Worm (Caenorhabditis elegans) whole organism, young adult: ENCODE results near the gene Y6E2A.5.
A peak's percentile ranks its signal among the peaks of the same experiment; 100 is the strongest.
"Not testable (repeated sequence)": the region's sequence is repeated elsewhere in the genome, so short reads cannot be mapped to it uniquely, and the experiment has no call there.

Experiments
- B0336.3 ChIP-seq: fragments of 200-800 bp; sonication (Bioruptor generic); IDR thresholded peaks from 2 replicates; pipeline ENCODE4 v1.3.6; 2022; ENCODE audit warnings: missing genetic modification characterization, missing compliant biosample characterization
- F39B2.1 ChIP-seq: fragments of 200-800 bp; sonication (Bioruptor generic); IDR thresholded peaks from 2 replicates; pipeline ENCODE4 v1.3.6; 2022; ENCODE audit warnings: missing genetic modification reagents, missing genetic modification characterization, missing compliant biosample characterization
- F52B5.7 ChIP-seq: sonication (generic microtip); optimal IDR thresholded peaks from 2 replicates; lab custom pipeline; 2016; ENCODE audit warnings: mild to moderate bottlenecking, missing genetic modification characterization, missing compliant biosample characterization
- F57A8.1 ChIP-seq: fragments of 200-800 bp; sonication (Bioruptor generic); optimal IDR thresholded peaks from 2 replicates; lab custom pipeline; 2018; ENCODE audit warnings: mild to moderate bottlenecking, missing genetic modification characterization, moderate library complexity, missing compliant biosample characterization
- Y53F4B.3 ChIP-seq: fragments of 200-800 bp; sonication (Bioruptor generic); IDR thresholded peaks from 2 replicates; pipeline ENCODE4 v1.3.6; 2022; ENCODE audit warnings: missing genetic modification reagents, missing genetic modification characterization, missing compliant biosample characterization
- Y56A3A.18 ChIP-seq: fragments of 200-800 bp; sonication (Bioruptor generic); IDR thresholded peaks from 2 replicates; pipeline ENCODE4 v1.3.6; 2022; ENCODE audit warnings: missing genetic modification reagents, missing genetic modification characterization, missing compliant biosample characterization
- Y67H2A.10 ChIP-seq: fragments of 200-800 bp; sonication (Bioruptor generic); conservative IDR thresholded peaks from 2 replicates; pipeline ENCODE4 v1.3.6; 2022; ENCODE audit warnings: missing genetic modification reagents, missing genetic modification characterization, missing compliant biosample characterization
- Y95B8A.8 ChIP-seq: fragments of 200-800 bp; sonication (Bioruptor generic); IDR thresholded peaks from 2 replicates; pipeline ENCODE4 v1.3.6; 2022; ENCODE audit warnings: missing genetic modification reagents, missing genetic modification characterization, missing compliant biosample characterization
- akir-1 ChIP-seq: fragments of 200-800 bp; sonication (Bioruptor generic); optimal IDR thresholded peaks from 2 replicates; lab custom pipeline; 2018; ENCODE audit warnings: mild to moderate bottlenecking, missing genetic modification characterization, moderate library complexity, missing compliant biosample characterization
- attf-5 ChIP-seq: fragments of 200-800 bp; sonication (Bioruptor generic); optimal IDR thresholded peaks from 2 replicates; lab custom pipeline; 2018; ENCODE audit warnings: mild to moderate bottlenecking, missing genetic modification characterization, missing compliant biosample characterization
- attf-6 ChIP-seq: fragments of 200-800 bp; sonication (Bioruptor generic); IDR thresholded peaks from 2 replicates; pipeline ENCODE4 v1.3.6; 2022; ENCODE audit warnings: missing genetic modification reagents, missing genetic modification characterization, missing compliant biosample characterization
- bed-2 ChIP-seq: fragments of 200-800 bp; sonication (Bioruptor generic); IDR thresholded peaks from 2 replicates; pipeline ENCODE4 v1.3.6; 2022; ENCODE audit warnings: missing genetic modification reagents, missing genetic modification characterization, missing compliant biosample characterization
- ceh-58 ChIP-seq: fragments of 200-800 bp; sonication (Bioruptor generic); IDR thresholded peaks from 2 replicates; pipeline ENCODE4 v1.3.6; 2022; ENCODE audit warnings: missing genetic modification characterization, missing compliant biosample characterization
- ceh-79 ChIP-seq: sonication (generic microtip); optimal IDR thresholded peaks from 2 replicates; lab custom pipeline; 2017; ENCODE audit warnings: mild to moderate bottlenecking, missing genetic modification characterization, missing compliant biosample characterization
- dox-1 ChIP-seq: fragments of 200-800 bp; sonication (Bioruptor generic); IDR thresholded peaks from 2 replicates; pipeline ENCODE4 v1.3.6; 2022; ENCODE audit warnings: missing genetic modification reagents, missing genetic modification characterization, missing compliant biosample characterization
- egl-18 ChIP-seq: fragments of 200-800 bp; sonication (Bioruptor generic); IDR thresholded peaks from 2 replicates; pipeline ENCODE4 v1.3.6; 2022; ENCODE audit warnings: missing genetic modification reagents, missing genetic modification characterization, missing compliant biosample characterization
- ekl-4 ChIP-seq: fragments of 200-800 bp; sonication (Bioruptor generic); IDR thresholded peaks from 2 replicates; pipeline ENCODE4 v1.3.6; 2022; ENCODE audit warnings: missing genetic modification reagents, missing genetic modification characterization, missing compliant biosample characterization
- fkh-3 ChIP-seq: sonication (generic microtip); optimal IDR thresholded peaks from 2 replicates; lab custom pipeline; 2016; ENCODE audit warnings: mild to moderate bottlenecking, missing genetic modification characterization, missing compliant biosample characterization
- gei-17 ChIP-seq: fragments of 200-800 bp; sonication (Bioruptor generic); optimal IDR thresholded peaks from 2 replicates; lab custom pipeline; 2018; ENCODE audit warnings: mild to moderate bottlenecking, missing genetic modification characterization, missing compliant biosample characterization
- hlh-26 ChIP-seq: fragments of 200-800 bp; sonication (Bioruptor generic); conservative IDR thresholded peaks from 2 replicates; pipeline ENCODE4 v1.3.6; 2022; ENCODE audit warnings: missing genetic modification reagents, missing genetic modification characterization, missing compliant biosample characterization
- hmg-1.2 ChIP-seq: fragments of 200-800 bp; sonication (Bioruptor generic); IDR thresholded peaks from 2 replicates; pipeline ENCODE4 v1.3.6; 2022; ENCODE audit warnings: missing genetic modification reagents, missing genetic modification characterization, missing compliant biosample characterization
- hmg-20 ChIP-seq: fragments of 200-800 bp; sonication (Bioruptor generic); IDR thresholded peaks from 2 replicates; pipeline ENCODE4 v1.3.6; 2022; ENCODE audit warnings: missing genetic modification reagents, missing genetic modification characterization, missing compliant biosample characterization
- lin-35 ChIP-seq, 3 experiments: fragments of 150-350 bp in 2 of 3; sonication (generic microtip) in 1 of 3; optimal IDR thresholded peaks; 2 replicates each; lab custom pipeline; 2014 to 2018; ENCODE audit warnings: missing biosample characterization in 3 of 3, missing genetic modification characterization in 3 of 3, missing genetic modification reagents in 3 of 3
- lir-1 ChIP-seq: fragments of 200-800 bp; sonication (Bioruptor generic); conservative IDR thresholded peaks from 2 replicates; pipeline ENCODE4 v1.3.6; 2022; ENCODE audit warnings: missing genetic modification reagents, missing genetic modification characterization, missing compliant biosample characterization
- lsy-27 ChIP-seq: sonication (generic microtip); optimal IDR thresholded peaks from 2 replicates; lab custom pipeline; 2017; ENCODE audit warnings: missing genetic modification characterization, mild to moderate bottlenecking, missing compliant biosample characterization, antibody characterized with exemption, missing genotype, borderline replicate concordance; ENCODE audit not compliant: insufficient read depth
- madf-3 ChIP-seq: fragments of 200-800 bp; sonication (Bioruptor generic); IDR thresholded peaks from 2 replicates; pipeline ENCODE4 v1.3.6; 2022; ENCODE audit warnings: missing genetic modification reagents, missing genetic modification characterization, missing compliant biosample characterization
- madf-6 ChIP-seq: fragments of 200-800 bp; sonication (Bioruptor generic); IDR thresholded peaks from 2 replicates; pipeline ENCODE4 v1.3.6; 2022; ENCODE audit warnings: missing genetic modification reagents, missing genetic modification characterization, missing compliant biosample characterization
- madf-8 ChIP-seq: fragments of 200-800 bp; sonication (Bioruptor generic); conservative IDR thresholded peaks from 2 replicates; pipeline ENCODE4 v1.3.6; 2022; ENCODE audit warnings: missing genetic modification reagents, missing genetic modification characterization, missing compliant biosample characterization
- mes-4 ChIP-seq: sonication (generic microtip); optimal IDR thresholded peaks from 2 replicates; lab custom pipeline; 2016; ENCODE audit warnings: missing genotype, missing genetic modification characterization, missing compliant biosample characterization
- nfyb-1 ChIP-seq: fragments of 200-800 bp; sonication (Bioruptor generic); IDR thresholded peaks from 2 replicates; pipeline ENCODE4 v1.3.6; 2022; ENCODE audit warnings: missing genetic modification reagents, missing genetic modification characterization, missing compliant biosample characterization
- nhr-120 ChIP-seq: fragments of 200-800 bp; sonication (Bioruptor generic); IDR thresholded peaks from 2 replicates; pipeline ENCODE4 v1.3.6; 2022; ENCODE audit warnings: missing genetic modification characterization, missing compliant biosample characterization
- nhr-90 ChIP-seq: sonication (generic microtip); optimal IDR thresholded peaks from 2 replicates; lab custom pipeline; 2016; ENCODE audit warnings: missing genotype, mild to moderate bottlenecking, missing genetic modification characterization, missing compliant biosample characterization
- repo-1 ChIP-seq: sonication (generic microtip); optimal IDR thresholded peaks from 2 replicates; lab custom pipeline; 2017; ENCODE audit warnings: mild to moderate bottlenecking, missing genetic modification characterization, missing compliant biosample characterization
- rpc-1 ChIP-seq, 2 experiments: fragments of 150-350 bp in 1 of 2; sonication (generic microtip) in 1 of 2; optimal IDR thresholded peaks; 2 replicates each; lab custom pipeline; 2014 to 2018; ENCODE audit warnings: missing biosample characterization in 1 of 2, missing genetic modification characterization in 1 of 2, missing genetic modification reagents in 1 of 2, missing genotype in 1 of 2
- sea-2 ChIP-seq: fragments of 200-800 bp; sonication (Bioruptor generic); IDR thresholded peaks from 2 replicates; pipeline ENCODE4 v1.3.6; 2022; ENCODE audit warnings: missing genetic modification characterization, missing compliant biosample characterization
- snpc-3.4 ChIP-seq: sonication (generic microtip); optimal IDR thresholded peaks from 2 replicates; lab custom pipeline; 2017; ENCODE audit warnings: missing genetic modification characterization, mild to moderate bottlenecking, missing compliant biosample characterization, antibody characterized with exemption, moderate library complexity, missing genotype, missing genetic modification reagents
- snpc-4 ChIP-seq, 5 experiments: fragments of 150-350 bp in 1 of 5; sonication (generic microtip) in 4 of 5; optimal IDR thresholded peaks; 2 replicates each; lab custom pipeline; 2014 to 2018; ENCODE audit warnings: missing genetic modification characterization in 5 of 5, missing biosample characterization in 3 of 5, antibody characterized with exemption in 2 of 5, mild to moderate bottlenecking in 2 of 5, missing compliant biosample characterization in 2 of 5, missing genotype in 2 of 5, moderate library complexity in 2 of 5, missing genetic modification reagents in 1 of 5
- tbp1 ChIP-seq: fragments of 200-800 bp; sonication (Bioruptor generic); optimal IDR thresholded peaks from 2 replicates; lab custom pipeline; 2018; ENCODE audit warnings: mild to moderate bottlenecking, missing genetic modification characterization, missing compliant biosample characterization
- tlf-1 ChIP-seq: fragments of 200-800 bp; sonication (Bioruptor generic); optimal IDR thresholded peaks from 2 replicates; lab custom pipeline; 2018; ENCODE audit warnings: mild to moderate bottlenecking, missing genetic modification characterization, missing compliant biosample characterization
- xnd-1 ChIP-seq: sonication (generic microtip); optimal IDR thresholded peaks from 2 replicates; lab custom pipeline; 2016; ENCODE audit warnings: missing genotype, missing genetic modification reagents, missing genetic modification characterization, missing compliant biosample characterization
- zfh-2 ChIP-seq: fragments of 200-800 bp; sonication (Bioruptor generic); conservative IDR thresholded peaks from 2 replicates; pipeline ENCODE4 v1.3.6; 2022; ENCODE audit warnings: missing genetic modification reagents, missing genetic modification characterization, missing compliant biosample characterization
- ztf-18 ChIP-seq: sonication (generic microtip); optimal IDR thresholded peaks from 2 replicates; lab custom pipeline; 2016; ENCODE audit warnings: missing genotype, mild to moderate bottlenecking, missing genetic modification characterization, missing compliant biosample characterization
- ztf-22 ChIP-seq: fragments of 200-800 bp; sonication (Bioruptor generic); optimal IDR thresholded peaks from 2 replicates; lab custom pipeline; 2018; ENCODE audit warnings: mild to moderate bottlenecking, missing genetic modification characterization, moderate library complexity, missing compliant biosample characterization
- ztf-3 ChIP-seq: fragments of 200-800 bp; sonication (Bioruptor generic); optimal IDR thresholded peaks from 2 replicates; lab custom pipeline; 2018; ENCODE audit warnings: mild to moderate bottlenecking, missing genetic modification characterization, missing compliant biosample characterization
- ztf-6 ChIP-seq: fragments of 200-800 bp; sonication (Bioruptor generic); IDR thresholded peaks from 2 replicates; pipeline ENCODE4 v1.3.6; 2022; ENCODE audit warnings: missing genetic modification reagents, missing genetic modification characterization, missing compliant biosample characterization

Y6E2A.5 gene

DNA sequence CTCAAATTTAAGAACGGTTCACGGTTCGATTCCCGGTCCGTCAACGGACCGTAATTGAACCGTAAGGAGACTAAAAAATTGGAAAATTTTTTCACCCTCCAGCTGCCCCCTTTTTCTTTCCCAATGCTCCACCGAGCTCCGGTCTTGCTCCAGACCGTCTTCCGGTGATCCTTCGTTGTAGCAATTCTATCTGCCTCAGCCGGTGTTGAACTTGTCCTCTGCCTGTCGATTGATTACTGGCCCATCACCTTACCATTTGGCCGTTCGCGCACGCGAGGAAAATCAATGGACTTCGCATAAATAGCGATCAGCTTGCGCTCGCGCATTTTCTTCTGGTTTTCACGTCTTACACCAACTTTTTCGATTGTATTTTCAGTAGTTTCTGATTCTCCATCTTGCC is 48.9 kb upstream of the Y6E2A.5 start (continued):
- TF ChIP-seq madf-6 (GFP tag; lab: Robert Waterston, UW) (peak; percentile 79), egl-18 (GFP tag; lab: Robert Waterston, UW) (0 out of 2 replicates have a peak, but pooled peaks have one; percentile 29), madf-8 (GFP tag; lab: Robert Waterston, UW) (peak; percentile 39), mes-4 (tag; lab: Kevin White, UChicago) (peak; percentile 22), ekl-4 (peak; percentile 85), rpc-1 (tag; optimal IDR thresholded peaks at IDR 0.05; lab: Kevin White, UChicago) (peak; percentile 61), sea-2 (0 out of 2 replicates have a peak, but pooled peaks have one; percentile 60), ceh-58 (GFP tag; lab: Robert Waterston, UW) (peak; percentile 91), Y53F4B.3 (peak; percentile 76), attf-6 (GFP tag; lab: Robert Waterston, UW) (peak; percentile 89), madf-3 (peak; percentile 81), Y95B8A.8 (GFP tag; lab: Robert Waterston, UW) (peak; percentile 69; the same call in 1 of the 2 replicates), dox-1 (GFP tag; lab: Robert Waterston, UW) (peak; percentile 83), lir-1 (GFP tag; lab: Robert Waterston, UW) (0 out of 2 replicates have a peak, but pooled peaks have one; percentile 37), bed-2 (GFP tag; lab: Robert Waterston, UW) (peak; percentile 85), hmg-20 (GFP tag; lab: Robert Waterston, UW) (peak; percentile 75), Y56A3A.18 (GFP tag; lab: Robert Waterston, UW) (peak; percentile 66), B0336.3 (GFP tag; lab: Robert Waterston, UW) (0 out of 2 replicates have a peak, but pooled peaks have one; percentile 30)
- not testable (repeated sequence) for TF ChIP-seq rpc-1 (optimal IDR thresholded peaks at IDR 0.05; lab: Kevin White, UChicago)

DNA sequence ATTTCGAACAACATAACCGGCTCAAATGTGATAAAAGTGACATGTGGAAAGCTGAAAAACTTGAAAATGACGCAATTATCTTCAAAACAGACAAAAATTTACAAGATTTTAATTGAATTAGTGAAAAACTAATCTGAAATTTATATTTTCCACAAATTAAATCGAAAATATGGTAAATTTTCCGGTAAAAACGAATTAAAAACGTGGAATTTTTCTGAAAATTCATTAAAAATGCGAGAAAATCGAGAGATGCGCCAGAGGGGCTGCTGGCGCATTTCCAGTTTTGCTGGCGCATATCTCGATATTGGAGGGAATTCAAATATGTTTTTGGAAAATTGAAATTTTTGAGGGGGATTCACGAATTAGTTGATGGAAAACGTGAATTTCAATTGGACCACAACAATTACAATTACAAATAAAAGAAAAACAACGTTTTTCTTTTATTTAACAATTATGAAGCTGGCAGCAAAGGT is 47.7 kb upstream of the Y6E2A.5 start, which contains the start of the genes haf-3 and F57A10.2:
Gene haf-3, minus strand, starts transcription at position 51 of the 473 bp plus-strand sequence.
Gene F57A10.2, plus strand, starts transcription at position 454 of the 473 bp plus-strand sequence.
- TF ChIP-seq ztf-18 (tag; lab: Kevin White, UChicago) (peak; percentile 98), zfh-2 (no peak), repo-1 (peak; percentile 70), ekl-4 (peak; percentile 82), ztf-3 (GFP tag; lab: Kevin White, UChicago) (no peak), Y56A3A.18 (GFP tag; lab: Robert Waterston, UW) (peak; percentile 71), xnd-1 (peak; percentile 56), F57A8.1 (GFP tag; lab: Kevin White, UChicago) (no peak), gei-17 (GFP tag; lab: Kevin White, UChicago) (peak; percentile 48), nhr-120 (GFP tag; lab: Robert Waterston, UW) (no peak), Y67H2A.10 (GFP tag; lab: Robert Waterston, UW) (no peak), nfyb-1 (GFP tag; lab: Robert Waterston, UW) (peak; percentile 92), nhr-90 (tag; lab: Kevin White, UChicago) (no peak), madf-6 (GFP tag; lab: Robert Waterston, UW) (peak; percentile 85), hlh-26 (GFP tag; lab: Robert Waterston, UW) (no peak), F39B2.1 (0 out of 2 replicates have a peak, but pooled peaks have one; percentile 45), snpc-4 (GFP tag; optimal IDR thresholded peaks at IDR 0.05; lab: Kevin White, UChicago) (peak; percentile 36), snpc-4 (tag; optimal IDR thresholded peaks at IDR 0.05; lab: Kevin White, UChicago) (peak; percentile 70 to 86 (median 81)), ztf-6 (GFP tag; lab: Robert Waterston, UW) (no peak), akir-1 (no peak), hmg-1.2 (peak; percentile 57), lsy-27 (no peak), snpc-3.4 (peak; percentile 83), ztf-22 (GFP tag; lab: Kevin White, UChicago) (no peak), attf-5 (GFP tag; lab: Kevin White, UChicago) (peak; percentile 50), tbp1 (GFP tag; lab: Kevin White, UChicago) (peak; percentile 72), lin-35 (GFP tag; optimal IDR thresholded peaks at IDR 0.05; lab: Kevin White, UChicago) (peak; percentile 81 to 97 (median 92)), fkh-3 (tag; lab: Kevin White, UChicago) (no peak), ceh-79 (no peak), F52B5.7 (no peak), madf-8 (GFP tag; lab: Robert Waterston, UW) (peak; percentile 62), tlf-1 (GFP tag; lab: Kevin White, UChicago) (peak; percentile 88)
